Worm (Caenorhabditis elegans) whole organism, L1 larva: Measurements from ENCODE around the gene F32D8.13.

ENCODE experiments used
- C16A3.4 ChIP-seq: fragments of 150-350 bp; optimal IDR thresholded peaks from 2 replicates; lab custom pipeline; 2014; ENCODE audit warnings: missing biosample characterization, missing genetic modification characterization
- F16B12.6 ChIP-seq: fragments of 150-350 bp; optimal IDR thresholded peaks from 2 replicates; lab custom pipeline; 2014; ENCODE audit warnings: missing biosample characterization, missing genetic modification characterization
- Y116A8C.19 ChIP-seq: sonication (generic microtip); optimal IDR thresholded peaks from 2 replicates; lab custom pipeline; 2016; ENCODE audit warnings: missing compliant biosample characterization, missing genetic modification characterization, borderline replicate concordance
- aha-1 ChIP-seq: fragments of 150-350 bp; optimal IDR thresholded peaks from 2 replicates; lab custom pipeline; 2014; ENCODE audit warnings: missing biosample characterization, missing genetic modification characterization
- alr-1 ChIP-seq: fragments of 200-800 bp; sonication (Bioruptor generic); optimal IDR thresholded peaks from 2 replicates; lab custom pipeline; 2018; ENCODE audit warnings: borderline replicate concordance, mild to moderate bottlenecking, missing genetic modification characterization, missing compliant biosample characterization
- aly-2 ChIP-seq: fragments of 150-350 bp; optimal IDR thresholded peaks from 2 replicates; lab custom pipeline; 2014; ENCODE audit warnings: missing biosample characterization, missing genetic modification characterization
- ceh-63 ChIP-seq: fragments of 200-800 bp; sonication (Bioruptor generic); optimal IDR thresholded peaks from 2 replicates; lab custom pipeline; 2018; ENCODE audit warnings: mild to moderate bottlenecking, missing genetic modification characterization, missing compliant biosample characterization
- ceh-8 ChIP-seq: fragments of 200-800 bp; sonication (Bioruptor generic); optimal IDR thresholded peaks from 2 replicates; lab custom pipeline; 2018; ENCODE audit warnings: mild to moderate bottlenecking, missing genetic modification characterization, moderate library complexity, missing compliant biosample characterization
- ceh-88 ChIP-seq: fragments of 200-800 bp; sonication (Bioruptor generic); IDR thresholded peaks from 2 replicates; pipeline ENCODE4 v1.3.6; 2022; ENCODE audit warnings: missing genetic modification characterization, missing compliant biosample characterization
- ceh-90 ChIP-seq: sonication (generic microtip); optimal IDR thresholded peaks from 2 replicates; lab custom pipeline; 2016; ENCODE audit warnings: missing genetic modification characterization, missing compliant biosample characterization
- dsc-1 ChIP-seq: sonication (generic microtip); optimal IDR thresholded peaks from 2 replicates; lab custom pipeline; 2016; ENCODE audit warnings: mild to moderate bottlenecking, missing genetic modification characterization, missing compliant biosample characterization
- efl-3 ChIP-seq: fragments of 200-800 bp; sonication (Bioruptor generic); optimal IDR thresholded peaks from 2 replicates; lab custom pipeline; 2018; ENCODE audit warnings: mild to moderate bottlenecking, missing genetic modification characterization, missing compliant biosample characterization
- egl-13 ChIP-seq: sonication (generic microtip); optimal IDR thresholded peaks from 2 replicates; lab custom pipeline; 2016; ENCODE audit warnings: missing genotype, missing genetic modification reagents, missing genetic modification characterization, missing compliant biosample characterization
- egl-27 ChIP-seq, 2 experiments: fragments of 150-350 bp in 1 of 2; sonication (generic microtip); optimal IDR thresholded peaks; 3 replicates each; lab custom pipeline; 2017 to 2018; ENCODE audit warnings: missing biosample characterization in 2 of 2, missing genetic modification characterization in 2 of 2, missing genetic modification reagents in 2 of 2
- elt-2 ChIP-seq: sonication (generic microtip); optimal IDR thresholded peaks from 2 replicates; lab custom pipeline; 2016; ENCODE audit warnings: missing genetic modification characterization, mild to moderate bottlenecking, inconsistent platforms, missing compliant biosample characterization, missing genetic modification reagents
- elt-3 ChIP-seq, 6 experiments: fragments of 150-350 bp in 1 of 6; sonication (generic microtip); optimal IDR thresholded peaks; 2 replicates each; lab custom pipeline; 2017 to 2018; ENCODE audit warnings: missing biosample characterization in 6 of 6, missing genetic modification characterization in 6 of 6, inconsistent platforms in 1 of 6
- ets-5 ChIP-seq: fragments of 200-800 bp; sonication (Bioruptor generic); IDR thresholded peaks from 2 replicates; pipeline ENCODE4 v1.3.6; 2022; ENCODE audit warnings: missing genetic modification characterization, missing compliant biosample characterization
- fkh-10 ChIP-seq: sonication (generic microtip); optimal IDR thresholded peaks from 2 replicates; lab custom pipeline; 2017; ENCODE audit warnings: missing biosample characterization, missing genetic modification reagents, missing genetic modification characterization
- fkh-4 ChIP-seq: sonication (generic microtip); optimal IDR thresholded peaks from 2 replicates; lab custom pipeline; 2016; ENCODE audit warnings: missing compliant biosample characterization, missing genetic modification characterization, borderline replicate concordance
- fos-1 ChIP-seq: fragments of 150-350 bp; optimal IDR thresholded peaks from 2 replicates; lab custom pipeline; 2014; ENCODE audit warnings: missing biosample characterization, missing genetic modification characterization
- grh-1 ChIP-seq: fragments of 200-800 bp; sonication (Bioruptor generic); IDR thresholded peaks from 2 replicates; pipeline ENCODE4 v1.3.6; 2022; ENCODE audit warnings: missing genetic modification reagents, missing genetic modification characterization, missing compliant biosample characterization
- hlh-4 ChIP-seq: sonication (generic microtip); optimal IDR thresholded peaks from 2 replicates; lab custom pipeline; 2016; ENCODE audit warnings: mild to moderate bottlenecking, missing genetic modification characterization, missing compliant biosample characterization
- isw-1 ChIP-seq: fragments of 200-800 bp; sonication (Bioruptor generic); IDR thresholded peaks from 2 replicates; pipeline ENCODE4 v1.3.6; 2022; ENCODE audit warnings: missing genetic modification characterization, missing compliant biosample characterization
- lin-13 ChIP-seq: fragments of 150-350 bp; optimal IDR thresholded peaks from 2 replicates; lab custom pipeline; 2014; ENCODE audit warnings: missing biosample characterization, missing genetic modification reagents, missing genetic modification characterization
- lin-15B ChIP-seq: fragments of 150-350 bp; sonication (generic microtip); optimal IDR thresholded peaks from 3 replicates; lab custom pipeline; 2014; ENCODE audit warnings: missing biosample characterization, missing genetic modification characterization
- lin-39 ChIP-seq: fragments of 150-350 bp; optimal IDR thresholded peaks from 2 replicates; lab custom pipeline; 2014; ENCODE audit warnings: missing biosample characterization, missing genetic modification reagents, missing genetic modification characterization
- lir-3 ChIP-seq: sonication (generic microtip); optimal IDR thresholded peaks from 2 replicates; lab custom pipeline; 2016; ENCODE audit warnings: mild to moderate bottlenecking, missing genetic modification characterization, moderate library complexity, missing compliant biosample characterization; ENCODE audit not compliant: poor library complexity
- lsy-2 ChIP-seq, 2 experiments: fragments of 150-350 bp; optimal IDR thresholded peaks; 2 replicates each; lab custom pipeline; 2014; ENCODE audit warnings: missing biosample characterization in 2 of 2, missing genetic modification characterization in 2 of 2
- mab-9 ChIP-seq: fragments of 200-800 bp; sonication (Bioruptor generic); IDR thresholded peaks from 2 replicates; pipeline ENCODE4 v1.3.6; 2022; ENCODE audit warnings: missing genetic modification reagents, missing genetic modification characterization, missing compliant biosample characterization
- mdl-1 ChIP-seq, 2 experiments: fragments of 150-350 bp; optimal IDR thresholded peaks; 2 replicates each; lab custom pipeline; 2014 to 2017; ENCODE audit warnings: missing biosample characterization in 2 of 2, missing genetic modification characterization in 2 of 2, inconsistent platforms in 1 of 2
- mef-2 ChIP-seq: fragments of 150-350 bp; optimal IDR thresholded peaks from 2 replicates; lab custom pipeline; 2014; ENCODE audit warnings: missing biosample characterization, missing genetic modification characterization
- mep-1 ChIP-seq: fragments of 150-350 bp; optimal IDR thresholded peaks from 2 replicates; lab custom pipeline; 2014; ENCODE audit warnings: missing biosample characterization, missing genetic modification characterization
- nhr-11 ChIP-seq: fragments of 150-350 bp; optimal IDR thresholded peaks from 2 replicates; lab custom pipeline; 2014; ENCODE audit warnings: missing biosample characterization, missing genetic modification characterization
- nhr-19 ChIP-seq: fragments of 200-800 bp; sonication (Bioruptor generic); conservative IDR thresholded peaks from 2 replicates; pipeline ENCODE4 v1.3.6; 2022; ENCODE audit warnings: missing genetic modification characterization, missing compliant biosample characterization
- nhr-28 ChIP-seq: fragments of 150-350 bp; optimal IDR thresholded peaks from 2 replicates; lab custom pipeline; 2014; ENCODE audit warnings: missing biosample characterization, missing genetic modification characterization
- nhr-71 ChIP-seq: sonication (generic microtip); optimal IDR thresholded peaks from 2 replicates; lab custom pipeline; 2016; ENCODE audit warnings: mild to moderate bottlenecking, missing genetic modification characterization, moderate library complexity, missing compliant biosample characterization
- nhr-76 ChIP-seq: sonication (generic microtip); optimal IDR thresholded peaks from 2 replicates; lab custom pipeline; 2017; ENCODE audit warnings: missing biosample characterization, missing genetic modification characterization
- nhr-77 ChIP-seq: fragments of 150-350 bp; optimal IDR thresholded peaks from 2 replicates; lab custom pipeline; 2014; ENCODE audit warnings: missing biosample characterization, missing genetic modification characterization
- nhr-85 ChIP-seq: sonication (generic microtip); peaks from one replicate; lab custom pipeline; 2016; ENCODE audit warnings: missing genetic modification characterization, inconsistent platforms, missing compliant biosample characterization
- pqm-1 ChIP-seq: sonication (generic microtip); optimal IDR thresholded peaks from 3 replicates; lab custom pipeline; 2017; ENCODE audit warnings: missing biosample characterization, missing genetic modification characterization
- rnt-1 ChIP-seq: sonication (generic microtip); optimal IDR thresholded peaks from 2 replicates; lab custom pipeline; 2016; ENCODE audit warnings: mild to moderate bottlenecking, missing genetic modification characterization, moderate library complexity, missing compliant biosample characterization
- skn-1 ChIP-seq: fragments of 150-350 bp; optimal IDR thresholded peaks from 2 replicates; lab custom pipeline; 2014; ENCODE audit warnings: missing biosample characterization, missing genetic modification characterization
- snpc-4 ChIP-seq: fragments of 150-350 bp; optimal IDR thresholded peaks from 2 replicates; lab custom pipeline; 2014; ENCODE audit warnings: missing biosample characterization, missing genetic modification characterization
- sox-4 ChIP-seq: sonication (generic microtip); optimal IDR thresholded peaks from 2 replicates; lab custom pipeline; 2016; ENCODE audit warnings: missing genetic modification characterization, missing compliant biosample characterization
- sptf-1 ChIP-seq: fragments of 150-350 bp; optimal IDR thresholded peaks from 2 replicates; lab custom pipeline; 2014; ENCODE audit warnings: missing biosample characterization, missing genetic modification characterization
- tlp-1 ChIP-seq: fragments of 150-350 bp; optimal IDR thresholded peaks from 2 replicates; lab custom pipeline; 2014; ENCODE audit warnings: missing biosample characterization, missing genetic modification characterization
- unc-130 ChIP-seq: fragments of 150-350 bp; optimal IDR thresholded peaks from 2 replicates; lab custom pipeline; 2017; ENCODE audit warnings: missing biosample characterization, missing genetic modification characterization, inconsistent platforms
- unc-30 ChIP-seq: sonication (generic microtip); optimal IDR thresholded peaks from 2 replicates; lab custom pipeline; 2017; ENCODE audit warnings: missing biosample characterization, missing genetic modification characterization
- unc-62 ChIP-seq: fragments of 150-350 bp; optimal IDR thresholded peaks from 2 replicates; lab custom pipeline; 2014; ENCODE audit warnings: missing biosample characterization, missing genetic modification reagents, missing genetic modification characterization
- unc-98 ChIP-seq: fragments of 200-800 bp; sonication (Bioruptor generic); IDR thresholded peaks from 2 replicates; pipeline ENCODE4 v1.3.6; 2022; ENCODE audit warnings: missing genetic modification characterization, missing compliant biosample characterization
- vab-15 ChIP-seq: sonication (generic microtip); optimal IDR thresholded peaks from 2 replicates; lab custom pipeline; 2017; ENCODE audit warnings: missing genotype, mild to moderate bottlenecking, missing genetic modification characterization, missing compliant biosample characterization
- zag-1 ChIP-seq: fragments of 150-350 bp; optimal IDR thresholded peaks from 2 replicates; lab custom pipeline; 2014; ENCODE audit warnings: missing biosample characterization, missing genetic modification characterization
- zip-4 ChIP-seq: fragments of 200-800 bp; sonication (Bioruptor generic); optimal IDR thresholded peaks from 2 replicates; lab custom pipeline; 2018; ENCODE audit warnings: mild to moderate bottlenecking, missing genetic modification characterization, moderate library complexity, missing compliant biosample characterization
- ztf-4 ChIP-seq: fragments of 150-350 bp; optimal IDR thresholded peaks from 2 replicates; lab custom pipeline; 2014; ENCODE audit warnings: missing biosample characterization, missing genetic modification characterization

F32D8.13 gene

ce11 chrV:10867586-10867985 is 28.8 kb downstream of the F32D8.13 start:
- TF ChIP-seq F16B12.6 (no peak), ztf-4 (tag; lab: Kevin White, UChicago) (no peak), efl-3 (GFP tag; lab: Kevin White, UChicago) (no peak), lir-3 (tag; lab: Kevin White, UChicago) (no peak), ceh-63 (GFP tag; lab: Kevin White, UChicago) (no peak), mef-2 (tag; lab: Kevin White, UChicago) (peak; percentile 27), snpc-4 (tag; lab: Kevin White, UChicago) (no peak), mdl-1 (tag; optimal IDR thresholded peaks at IDR 0.05; lab: Kevin White, UChicago) (peak in 1 of 2 experiments; percentile 50), ets-5 (no peak), nhr-71 (tag; lab: Kevin White, UChicago) (peak; percentile 81), lin-39 (tag; lab: Kevin White, UChicago) (no peak), unc-98 (GFP tag; lab: Robert Waterston, UW) (no peak), rnt-1 (tag; lab: Kevin White, UChicago) (no peak), nhr-28 (no peak), grh-1 (GFP tag; lab: Robert Waterston, UW) (no peak), elt-3 (tag; optimal IDR thresholded peaks at IDR 0.05; lab: Kevin White, UChicago) (peak in 3 of 6 experiments; percentile 35 to 69 (median 40)), nhr-11 (tag; lab: Kevin White, UChicago) (no peak), zag-1 (tag; lab: Kevin White, UChicago) (no peak), egl-27 (tag; optimal IDR thresholded peaks at IDR 0.05; lab: Kevin White, UChicago) (no peak), fkh-10 (GFP tag; lab: Kevin White, UChicago) (peak; percentile 59), mep-1 (tag; lab: Kevin White, UChicago) (peak; percentile 14), C16A3.4 (tag; lab: Kevin White, UChicago) (no peak), unc-30 (tag; lab: Kevin White, UChicago) (no peak), pqm-1 (tag; lab: Kevin White, UChicago) (no peak), ceh-88 (GFP tag; lab: Robert Waterston, UW) (no peak), zip-4 (GFP tag; lab: Kevin White, UChicago) (no peak), ceh-90 (tag; lab: Kevin White, UChicago) (no peak), sox-4 (peak; percentile 27), lsy-2 (tag; optimal IDR thresholded peaks at IDR 0.05; lab: Kevin White, UChicago) (peak; percentile 41 to 42), fkh-4 (tag; lab: Kevin White, UChicago) (no peak), elt-2 (tag; lab: Kevin White, UChicago) (no peak), mab-9 (0 out of 2 replicates have a peak, but pooled peaks have one; percentile 42), hlh-4 (tag; lab: Kevin White, UChicago) (no peak), skn-1 (tag; lab: Kevin White, UChicago) (no peak), isw-1 (GFP tag; lab: Robert Waterston, UW) (no peak), lin-13 (GFP tag; lab: Kevin White, UChicago) (no peak), lin-15B (tag; lab: Kevin White, UChicago) (no peak), nhr-76 (tag; lab: Kevin White, UChicago) (no peak), aly-2 (tag; lab: Kevin White, UChicago) (no peak), unc-130 (tag; lab: Kevin White, UChicago) (no peak), Y116A8C.19 (tag; lab: Kevin White, UChicago) (no peak), unc-62 (GFP tag; lab: Kevin White, UChicago) (no peak), aha-1 (tag; lab: Kevin White, UChicago) (no peak), nhr-19 (GFP tag; lab: Robert Waterston, UW) (peak; percentile 41), vab-15 (tag; lab: Kevin White, UChicago) (no peak), egl-13 (tag; lab: Kevin White, UChicago) (peak; percentile 77), fos-1 (tag; lab: Kevin White, UChicago) (no peak), nhr-77 (tag; lab: Kevin White, UChicago) (no peak), dsc-1 (no peak), alr-1 (tag; lab: Kevin White, UChicago) (no peak), nhr-85 (tag; lab: Kevin White, UChicago) (peak; percentile 88), tlp-1 (tag; lab: Kevin White, UChicago) (no peak), sptf-1 (tag; lab: Kevin White, UChicago) (no peak), ceh-8 (GFP tag; lab: Kevin White, UChicago) (no peak)
